Fruit fly (Drosophila melanogaster) whole organism, prepupa: ENCODE measurements around the gene CG7341.
A peak's percentile ranks its signal among the peaks of the same experiment; 100 is the strongest.

Source experiments
- Blimp-1 ChIP-seq: fragments of 200-800 bp; sonication (Bioruptor generic); optimal IDR thresholded peaks from 3 replicates; lab custom pipeline; 2017; ENCODE audit warnings: missing biosample characterization, missing genetic modification characterization, mild to moderate bottlenecking, moderate library complexity, missing genetic modification reagents
- CG10631 ChIP-seq: fragments of 200-800 bp; sonication (Bioruptor generic); optimal IDR thresholded peaks from 2 replicates; lab custom pipeline; 2016; ENCODE audit warnings: missing biosample characterization, missing genetic modification characterization
- CG10669 ChIP-seq: fragments of 200-800 bp; sonication (Bioruptor generic); optimal IDR thresholded peaks from 3 replicates; lab custom pipeline; 2018; ENCODE audit warnings: missing biosample characterization, mild to moderate bottlenecking, missing genetic modification characterization, moderate library complexity
- CG11294 ChIP-seq: fragments of 200-800 bp; sonication (Bioruptor generic); IDR thresholded peaks from 2 replicates; pipeline ENCODE4 v1.3.6; 2022; ENCODE audit warnings: missing biosample characterization, missing genetic modification characterization
- CG11762 ChIP-seq: fragments of 200-800 bp; sonication (Bioruptor generic); optimal IDR thresholded peaks from 3 replicates; lab custom pipeline; 2016; ENCODE audit warnings: missing biosample characterization, missing genetic modification characterization; ENCODE audit not compliant: insufficient read depth
- CG15336 ChIP-seq: fragments of 200-800 bp; sonication (Bioruptor generic); IDR thresholded peaks from 2 replicates; pipeline ENCODE4 v1.3.6; 2022; ENCODE audit warnings: missing biosample characterization, missing genetic modification characterization
- CG1621 ChIP-seq: fragments of 200-800 bp; sonication (Bioruptor generic); optimal IDR thresholded peaks from 3 replicates; lab custom pipeline; 2018; ENCODE audit warnings: missing biosample characterization, mild to moderate bottlenecking, missing genetic modification characterization
- CG16779 ChIP-seq: fragments of 200-800 bp; sonication (Bioruptor generic); optimal IDR thresholded peaks from 3 replicates; lab custom pipeline; 2017; ENCODE audit warnings: missing biosample characterization, mild to moderate bottlenecking, missing genetic modification characterization
- CG31627 ChIP-seq: fragments of 200-800 bp; sonication (Bioruptor generic); optimal IDR thresholded peaks from 3 replicates; lab custom pipeline; 2016; ENCODE audit warnings: missing biosample characterization, missing genetic modification characterization
- CG32006 ChIP-seq: fragments of 200-800 bp; sonication (Bioruptor generic); optimal IDR thresholded peaks from 3 replicates; lab custom pipeline; 2017; ENCODE audit warnings: missing biosample characterization, mild to moderate bottlenecking, missing genetic modification characterization
- CG3919 ChIP-seq: fragments of 200-800 bp; sonication (Bioruptor generic); optimal IDR thresholded peaks from 3 replicates; lab custom pipeline; 2016; ENCODE audit warnings: missing biosample characterization, missing genetic modification characterization
- CG6163 ChIP-seq: fragments of 200-800 bp; sonication (Bioruptor generic); IDR thresholded peaks from 3 replicates; pipeline ENCODE4 v1.3.6; 2022; ENCODE audit warnings: missing biosample characterization, missing genetic modification characterization
- CG6276 ChIP-seq: fragments of 200-800 bp; sonication (Bioruptor generic); optimal IDR thresholded peaks from 2 replicates; lab custom pipeline; 2017; ENCODE audit warnings: missing biosample characterization, mild to moderate bottlenecking, missing genetic modification characterization
- CG6792 ChIP-seq: fragments of 200-800 bp; sonication (Bioruptor generic); optimal IDR thresholded peaks from 3 replicates; lab custom pipeline; 2016; ENCODE audit warnings: missing biosample characterization, missing genetic modification characterization
- CG6808 ChIP-seq: fragments of 200-800 bp; sonication (Bioruptor generic); optimal IDR thresholded peaks from 3 replicates; lab custom pipeline; 2017; ENCODE audit warnings: missing biosample characterization, missing genetic modification characterization, mild to moderate bottlenecking, moderate library complexity, missing genetic modification reagents
- CG6854 ChIP-seq: fragments of 200-800 bp; sonication (Bioruptor generic); optimal IDR thresholded peaks from 2 replicates; lab custom pipeline; 2017; ENCODE audit warnings: missing biosample characterization, mild to moderate bottlenecking, missing genetic modification characterization
- CG7368 ChIP-seq: fragments of 200-800 bp; sonication (Bioruptor generic); optimal IDR thresholded peaks from 3 replicates; lab custom pipeline; 2016; ENCODE audit warnings: missing biosample characterization, missing genetic modification characterization
- CG8119 ChIP-seq: fragments of 200-800 bp; sonication (Bioruptor generic); IDR thresholded peaks from 3 replicates; pipeline ENCODE4 v1.3.6; 2022; ENCODE audit warnings: missing biosample characterization, missing genetic modification characterization
- CG8319 ChIP-seq: fragments of 200-800 bp; sonication (Bioruptor generic); optimal IDR thresholded peaks from 3 replicates; lab custom pipeline; 2016; ENCODE audit warnings: missing biosample characterization, missing genetic modification characterization
- CG8632 ChIP-seq: fragments of 200-800 bp; sonication (Bioruptor generic); optimal IDR thresholded peaks from 3 replicates; lab custom pipeline; 2016; ENCODE audit warnings: missing biosample characterization, missing genetic modification characterization
- Eip75B ChIP-seq: fragments of 200-800 bp; sonication (Bioruptor generic); optimal IDR thresholded peaks from 3 replicates; lab custom pipeline; 2016; ENCODE audit warnings: missing biosample characterization, missing genetic modification characterization
- Eip78C ChIP-seq: fragments of 200-800 bp; sonication (Bioruptor generic); peaks from one replicate; lab custom pipeline; 2016; ENCODE audit warnings: missing biosample characterization, missing genetic modification characterization
- Eip93F ChIP-seq: fragments of 200-800 bp; sonication (Bioruptor generic); optimal IDR thresholded peaks from 2 replicates; lab custom pipeline; 2016; ENCODE audit warnings: missing biosample characterization, mild to moderate bottlenecking, missing genetic modification characterization
- Ets21C ChIP-seq: fragments of 200-800 bp; sonication (Bioruptor generic); optimal IDR thresholded peaks from 3 replicates; lab custom pipeline; 2016; ENCODE audit warnings: missing biosample characterization, missing genetic modification characterization
- Ets96B ChIP-seq: fragments of 200-800 bp; optimal IDR thresholded peaks from 2 replicates; lab custom pipeline; 2019; ENCODE audit warnings: missing biosample characterization, mild to moderate bottlenecking, missing genetic modification characterization, moderate library complexity
- Gug ChIP-seq: fragments of 200-800 bp; sonication (Bioruptor generic); IDR thresholded peaks from 2 replicates; pipeline ENCODE4 v1.3.6; 2022; ENCODE audit warnings: missing biosample characterization, missing genetic modification characterization
- Hr38 ChIP-seq: sonication (Bioruptor generic); optimal IDR thresholded peaks from 2 replicates; lab custom pipeline; 2016; ENCODE audit warnings: missing biosample characterization, missing genetic modification characterization
- Hr39 ChIP-seq: fragments of 200-800 bp; sonication (Bioruptor generic); optimal IDR thresholded peaks from 2 replicates; lab custom pipeline; 2016; ENCODE audit warnings: missing biosample characterization, missing genetic modification characterization
- Hr4 ChIP-seq: fragments of 200-800 bp; sonication (Bioruptor generic); optimal IDR thresholded peaks from 3 replicates; lab custom pipeline; 2016; ENCODE audit warnings: missing biosample characterization, missing genetic modification characterization
- Met ChIP-seq: fragments of 200-800 bp; sonication (Bioruptor generic); optimal IDR thresholded peaks from 3 replicates; lab custom pipeline; 2016; ENCODE audit warnings: missing biosample characterization, missing genetic modification characterization
- OdsH ChIP-seq: fragments of 200-800 bp; sonication (Bioruptor generic); optimal IDR thresholded peaks from 3 replicates; lab custom pipeline; 2016; ENCODE audit warnings: missing biosample characterization, missing genetic modification characterization
- Smox ChIP-seq: fragments of 200-800 bp; sonication (Bioruptor generic); optimal IDR thresholded peaks from 3 replicates; lab custom pipeline; 2016; ENCODE audit warnings: missing biosample characterization, missing genetic modification characterization
- Sox102F ChIP-seq: fragments of 200-800 bp; sonication (Bioruptor generic); optimal IDR thresholded peaks from 2 replicates; lab custom pipeline; 2016; ENCODE audit warnings: missing biosample characterization, mild to moderate bottlenecking, missing genetic modification characterization
- Sox14 ChIP-seq: fragments of 200-800 bp; sonication (Bioruptor generic); optimal IDR thresholded peaks from 3 replicates; lab custom pipeline; 2016; ENCODE audit warnings: missing biosample characterization, missing genetic modification characterization
- Sox15 ChIP-seq: fragments of 200-800 bp; sonication (Bioruptor generic); optimal IDR thresholded peaks from 3 replicates; lab custom pipeline; 2016; ENCODE audit warnings: missing biosample characterization, missing genetic modification characterization
- acj6 ChIP-seq: fragments of 200-800 bp; sonication (Bioruptor generic); optimal IDR thresholded peaks from 3 replicates; lab custom pipeline; 2016; ENCODE audit warnings: missing biosample characterization, missing genetic modification characterization
- cyc ChIP-seq: fragments of 200-800 bp; sonication (Bioruptor generic); optimal IDR thresholded peaks from 3 replicates; lab custom pipeline; 2016; ENCODE audit warnings: missing biosample characterization, missing genetic modification characterization
- dac ChIP-seq: fragments of 200-800 bp; sonication (Bioruptor generic); optimal IDR thresholded peaks from 2 replicates; lab custom pipeline; 2017; ENCODE audit warnings: missing biosample characterization, mild to moderate bottlenecking, missing genetic modification characterization
- dsx ChIP-seq: fragments of 200-800 bp; optimal IDR thresholded peaks from 3 replicates; lab custom pipeline; 2019; ENCODE audit warnings: missing biosample characterization, mild to moderate bottlenecking, missing genetic modification characterization, moderate library complexity; ENCODE audit not compliant: poor library complexity, severe bottlenecking
- eg ChIP-seq: fragments of 200-800 bp; sonication (Bioruptor generic); IDR thresholded peaks from 3 replicates; pipeline ENCODE4 v1.3.6; 2022; ENCODE audit warnings: missing biosample characterization, missing genetic modification characterization
- esn ChIP-seq: fragments of 200-800 bp; sonication (Bioruptor generic); optimal IDR thresholded peaks from 2 replicates; lab custom pipeline; 2016; ENCODE audit warnings: missing biosample characterization, mild to moderate bottlenecking, missing genetic modification characterization, moderate library complexity
- fd59A ChIP-seq: fragments of 200-800 bp; sonication (Bioruptor generic); optimal IDR thresholded peaks from 2 replicates; lab custom pipeline; 2017; ENCODE audit warnings: missing biosample characterization, mild to moderate bottlenecking, missing genetic modification characterization, missing genetic modification reagents
- fd85E ChIP-seq: fragments of 200-800 bp; sonication (Bioruptor generic); optimal IDR thresholded peaks from 3 replicates; lab custom pipeline; 2016; ENCODE audit warnings: missing biosample characterization, missing genetic modification characterization
- fkh ChIP-seq: fragments of 200-800 bp; sonication (Bioruptor generic); optimal IDR thresholded peaks from 3 replicates; lab custom pipeline; 2017; ENCODE audit warnings: missing biosample characterization, mild to moderate bottlenecking, missing genetic modification characterization, moderate library complexity
- lz ChIP-seq: fragments of 200-800 bp; sonication (Bioruptor generic); optimal IDR thresholded peaks from 3 replicates; lab custom pipeline; 2016; ENCODE audit warnings: missing biosample characterization, missing genetic modification characterization
- net ChIP-seq: fragments of 200-800 bp; sonication (Bioruptor generic); optimal IDR thresholded peaks from 3 replicates; lab custom pipeline; 2016; ENCODE audit warnings: missing biosample characterization, missing genetic modification characterization
- pdm3 ChIP-seq: fragments of 200-800 bp; sonication (Bioruptor generic); optimal IDR thresholded peaks from 3 replicates; lab custom pipeline; 2016; ENCODE audit warnings: missing biosample characterization, missing genetic modification characterization
- salr ChIP-seq, 2 experiments: fragments of 200-800 bp; sonication (Bioruptor generic); optimal IDR thresholded peaks; 3 replicates each; lab custom pipeline; 2016 to 2018; ENCODE audit warnings: missing biosample characterization in 2 of 2, missing genetic modification characterization in 2 of 2, mild to moderate bottlenecking in 1 of 2
- spab ChIP-seq: fragments of 200-800 bp; sonication (Bioruptor generic); optimal IDR thresholded peaks from 2 replicates; lab custom pipeline; 2017; ENCODE audit warnings: missing biosample characterization, mild to moderate bottlenecking, missing genetic modification characterization, missing genetic modification reagents
- ss ChIP-seq, 2 experiments: fragments of 200-800 bp; sonication (Bioruptor generic); optimal IDR thresholded peaks; 2 replicates in 1 of 2; 3 replicates in 1 of 2; lab custom pipeline; 2017 to 2018; ENCODE audit warnings: mild to moderate bottlenecking in 2 of 2, missing biosample characterization in 2 of 2, missing genetic modification characterization in 2 of 2, moderate library complexity in 1 of 2
- svp ChIP-seq: fragments of 200-800 bp; sonication (Bioruptor generic); peaks from one replicate; lab custom pipeline; 2016; ENCODE audit warnings: missing biosample characterization, missing genetic modification characterization
- topi ChIP-seq: fragments of 200-800 bp; sonication (Bioruptor generic); optimal IDR thresholded peaks from 3 replicates; lab custom pipeline; 2016; ENCODE audit warnings: missing biosample characterization, missing genetic modification characterization
- vri ChIP-seq: fragments of 200-800 bp; sonication (Bioruptor generic); optimal IDR thresholded peaks from 3 replicates; lab custom pipeline; 2016; ENCODE audit warnings: missing biosample characterization, mild to moderate bottlenecking, missing genetic modification characterization

CG7341 gene

DNA sequence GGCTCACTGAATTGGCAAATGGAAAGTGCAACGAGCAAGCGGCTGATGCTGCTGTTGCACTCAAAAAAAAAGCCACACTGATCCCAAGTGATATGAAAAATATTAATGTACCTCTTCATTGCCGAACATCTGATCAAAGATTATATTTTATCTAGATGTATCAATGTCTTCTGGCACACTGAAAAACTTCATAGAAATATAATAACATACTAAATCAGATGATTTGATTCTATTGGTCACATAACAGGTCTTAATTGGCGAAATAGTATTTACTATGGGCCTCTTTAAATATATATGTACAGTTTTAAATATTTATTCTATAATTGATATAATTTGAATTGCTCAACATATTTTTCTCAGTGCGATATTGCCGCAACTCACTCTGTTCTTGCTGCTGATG lies 16.0 kb upstream of the CG7341 start:
- TF ChIP-seq ss (GFP tag; optimal IDR thresholded peaks at IDR 0.05; lab: Kevin White, UChicago): no peak
- TF ChIP-seq CG6808 (GFP tag; lab: Kevin White, UChicago): peak; percentile 6
- no peak for TF ChIP-seq CG6854 (GFP tag; lab: Kevin White, UChicago)
- TF ChIP-seq pdm3 (GFP tag; lab: Kevin White, UChicago): peak; percentile 13
- no peak for TF ChIP-seq spab
- TF ChIP-seq CG10669 (GFP tag; lab: Kevin White, UChicago): peak; percentile 15
- TF ChIP-seq CG6792 (GFP tag; lab: Kevin White, UChicago): no peak
- TF ChIP-seq esn: no peak
- TF ChIP-seq lz (GFP tag; lab: Kevin White, UChicago): no peak
- no peak for TF ChIP-seq CG8632
- TF ChIP-seq CG6163 (GFP tag; lab: Robert Waterston, UW): 0 out of 3 replicates have a peak, but pooled peaks have one; percentile 12
- no peak for TF ChIP-seq topi (GFP tag; lab: Kevin White, UChicago)
- peak; percentile 76 for TF ChIP-seq Eip78C (GFP tag; lab: Kevin White, UChicago)
- no peak for TF ChIP-seq Hr38 (GFP tag; lab: Kevin White, UChicago)
- 0 out of 2 replicates have a peak, but pooled peaks have one; percentile 15 for TF ChIP-seq CG11294 (GFP tag; lab: Robert Waterston, UW)
- peak; percentile 88 for TF ChIP-seq CG32006 (GFP tag; lab: Kevin White, UChicago)
- TF ChIP-seq Sox102F (GFP tag; lab: Kevin White, UChicago): no peak
- TF ChIP-seq CG10631 (GFP tag; lab: Kevin White, UChicago): peak; percentile 62
- TF ChIP-seq Sox15: no peak
- no peak for TF ChIP-seq CG16779 (tag; lab: Kevin White, UChicago)
- peak in 1 of 2 experiments; percentile 71 for TF ChIP-seq salr (GFP tag; optimal IDR thresholded peaks at IDR 0.05; lab: Kevin White, UChicago)
- TF ChIP-seq CG8319: no peak
- TF ChIP-seq dsx (GFP tag; lab: Kevin White, UChicago): no peak
- TF ChIP-seq CG1621 (tag; lab: Kevin White, UChicago): no peak
- TF ChIP-seq dac: peak; percentile 4
- no peak for TF ChIP-seq Eip93F (GFP tag; lab: Kevin White, UChicago)
- no peak for TF ChIP-seq Met
- TF ChIP-seq net (GFP tag; lab: Kevin White, UChicago): peak; percentile 37
- no peak for TF ChIP-seq Hr39
- peak; percentile 70 for TF ChIP-seq CG8119 (GFP tag; lab: Robert Waterston, UW)
- no peak for TF ChIP-seq Blimp-1 (GFP tag; lab: Kevin White, UChicago)
- TF ChIP-seq CG3919: peak; percentile 52
- TF ChIP-seq CG11762 (GFP tag; lab: Kevin White, UChicago): no peak
- no peak for TF ChIP-seq CG7368 (GFP tag; lab: Kevin White, UChicago)
- 0 out of 3 replicates have a peak, but pooled peaks have one; percentile 23 for TF ChIP-seq eg (GFP tag; lab: Robert Waterston, UW)
- TF ChIP-seq Gug (GFP tag; lab: Robert Waterston, UW): no peak
- TF ChIP-seq Ets96B (tag; lab: Kevin White, UChicago): peak; percentile 1
- peak; percentile 51 for TF ChIP-seq Hr4
- peak; percentile 54 for TF ChIP-seq OdsH
- peak; percentile 61 for TF ChIP-seq acj6 (GFP tag; lab: Kevin White, UChicago)
- no peak for TF ChIP-seq svp (GFP tag; lab: Kevin White, UChicago)
- TF ChIP-seq CG6276 (GFP tag; lab: Kevin White, UChicago): peak; percentile 65
- no peak for TF ChIP-seq fkh
- TF ChIP-seq Sox14 (GFP tag; lab: Kevin White, UChicago): peak; percentile 38
- TF ChIP-seq Eip75B: peak; percentile 22
- no peak for TF ChIP-seq vri (GFP tag; lab: Kevin White, UChicago)
- TF ChIP-seq Smox (GFP tag; lab: Kevin White, UChicago): no peak
- TF ChIP-seq CG15336 (GFP tag; lab: Robert Waterston, UW): peak; percentile 52
- no peak for TF ChIP-seq Ets21C (GFP tag; lab: Kevin White, UChicago)
- no peak for TF ChIP-seq CG31627
- TF ChIP-seq cyc: no peak
- TF ChIP-seq fd85E (GFP tag; lab: Kevin White, UChicago): no peak
- TF ChIP-seq fd59A (GFP tag; lab: Kevin White, UChicago): no peak
